Fruit fly (Drosophila melanogaster): ENCODE measurements around the gene CG13786.

Gene CG13786

dm6 chr2L:7219650-7220267, 33.0 kb downstream of the CG13786 start, which contains the start of gene CG13784 (continued):
- TF ChIP-seq maf-S (GFP tag; optimal IDR thresholded peaks at IDR 0.05): no peak
- TF ChIP-seq Fer2 (tag; optimal IDR thresholded peaks at IDR 0.05): no peak
- peak; percentile 16; the same call in 1 of the 2 replicates for TF ChIP-seq Xrp1 (GFP tag; IDR thresholded peaks at IDR 0.05)
- TF ChIP-seq Ssrp (tag; optimal IDR thresholded peaks at IDR 0.05): no peak
- TF ChIP-seq dpn (GFP tag; optimal IDR thresholded peaks at IDR 0.05): peak in 1 of 2 experiments; percentile 28
- 0 out of 2 replicates have a peak, but pooled peaks have one; percentile 25 for TF ChIP-seq al (GFP tag; IDR thresholded peaks at IDR 0.05)
- TF ChIP-seq zfh2 (GFP tag; optimal IDR thresholded peaks at IDR 0.05): peak; percentile 24
- TF ChIP-seq CG12942 (GFP tag; optimal IDR thresholded peaks at IDR 0.05): no peak
- TF ChIP-seq chif (GFP tag; optimal IDR thresholded peaks at IDR 0.05): no peak
- peak; percentile 33 for TF ChIP-seq BtbVII (GFP tag; optimal IDR thresholded peaks at IDR 0.05)
- TF ChIP-seq esg (GFP tag; conservative IDR thresholded peaks at IDR 0.05): no peak
- peak; percentile 61; the same call in 1 of the 2 replicates for TF ChIP-seq Rfx (GFP tag; IDR thresholded peaks at IDR 0.05)
- TF ChIP-seq CG1024 (GFP tag; IDR thresholded peaks at IDR 0.05): peak; percentile 60; the same call in 1 of the 2 replicates
- no peak for TF ChIP-seq CG1602 (GFP tag; optimal IDR thresholded peaks at IDR 0.05)
- TF ChIP-seq Doc2 (GFP tag; IDR thresholded peaks at IDR 0.05): no peak
- TF ChIP-seq repo (GFP tag; optimal IDR thresholded peaks at IDR 0.05): no peak
- TF ChIP-seq CG3065 (GFP tag; optimal IDR thresholded peaks at IDR 0.05): no peak
- TF ChIP-seq chinmo (GFP tag; IDR thresholded peaks at IDR 0.05; ENCODE audit: partially characterized antibody): peak; percentile 83; the same call in 2 of the 4 replicates
- no peak for TF ChIP-seq Dfd (GFP tag; optimal IDR thresholded peaks at IDR 0.05)
- peak; percentile 49 for TF ChIP-seq gro (GFP tag; optimal IDR thresholded peaks at IDR 0.05)
- TF ChIP-seq HLH4C (GFP tag; IDR thresholded peaks at IDR 0.05; ENCODE audit: partially characterized antibody): peak; percentile 36; the same call in 1 of the 3 replicates
- TF ChIP-seq pan (optimal IDR thresholded peaks at IDR 0.05): no peak
- TF ChIP-seq pan (GFP tag; optimal IDR thresholded peaks at IDR 0.05 in 1 of 2, IDR thresholded peaks at IDR 0.05 in 1 of 2): no peak
- no peak for TF ChIP-seq zfh1 (GFP tag; IDR thresholded peaks at IDR 0.05)
- TF ChIP-seq danr (GFP tag; IDR thresholded peaks at IDR 0.05): no peak
- no peak for TF ChIP-seq CkIIα-i1 (GFP tag; IDR thresholded peaks at IDR 0.05)
- peak; percentile 28; the same call in 1 of the 2 replicates for TF ChIP-seq nerfin-2 (GFP tag; IDR thresholded peaks at IDR 0.05; ENCODE audit: partially characterized antibody)
- peak; percentile 44 for TF ChIP-seq sug (tag; optimal IDR thresholded peaks at IDR 0.05)
- no peak for TF ChIP-seq Sry-β (GFP tag; optimal IDR thresholded peaks at IDR 0.05)
- TF ChIP-seq stc (GFP tag; IDR thresholded peaks at IDR 0.05): peak; percentile 16; the same call in 1 of the 2 replicates
- no peak for TF ChIP-seq cato (GFP tag; optimal IDR thresholded peaks at IDR 0.05; ENCODE audit: borderline replicate concordance)
- peak; percentile 55; the same call in 1 of the 3 replicates for TF ChIP-seq mld (GFP tag; IDR thresholded peaks at IDR 0.05; ENCODE audit: partially characterized antibody)
- peak; percentile 91 for TF ChIP-seq row (GFP tag; IDR thresholded peaks at IDR 0.05)
- TF ChIP-seq peb (GFP tag; IDR thresholded peaks at IDR 0.05): no peak
- peak; percentile 51 for TF ChIP-seq nau (GFP tag; optimal IDR thresholded peaks at IDR 0.05)
- peak; percentile 21; the same call in 1 of the 2 replicates for TF ChIP-seq CG17328 (GFP tag; IDR thresholded peaks at IDR 0.05)
- no peak for TF ChIP-seq fd96Cb (tag; optimal IDR thresholded peaks at IDR 0.05)
- TF ChIP-seq YL-1 (GFP tag; optimal IDR thresholded peaks at IDR 0.05): peak; percentile 58
- TF ChIP-seq twi (tag; optimal IDR thresholded peaks at IDR 0.05): peak; percentile 22
- TF ChIP-seq Bteb2 (GFP tag; optimal IDR thresholded peaks at IDR 0.05): no peak
- TF ChIP-seq crp (GFP tag; optimal IDR thresholded peaks at IDR 0.05): peak in 1 of 2 experiments; percentile 2
- TF ChIP-seq phol (tag; optimal IDR thresholded peaks at IDR 0.05): peak; percentile 52
- no peak for TF ChIP-seq ap (GFP tag; IDR thresholded peaks at IDR 0.05)
- TF ChIP-seq Gsc (GFP tag; IDR thresholded peaks at IDR 0.05): no peak
- TF ChIP-seq ash1 (GFP tag; optimal IDR thresholded peaks at IDR 0.05): peak; percentile 41
- TF ChIP-seq CG13287 (GFP tag; IDR thresholded peaks at IDR 0.05; ENCODE audit: partially characterized antibody): peak; percentile 74
- TF ChIP-seq HmgD (GFP tag; optimal IDR thresholded peaks at IDR 0.05): peak; percentile 31
- no peak for TF ChIP-seq CG13123 (GFP tag; optimal IDR thresholded peaks at IDR 0.05)
- TF ChIP-seq CG33213 (GFP tag; optimal IDR thresholded peaks at IDR 0.05): peak; percentile 69
- TF ChIP-seq B-H2 (GFP tag; optimal IDR thresholded peaks at IDR 0.05): peak; percentile 57
